Fruit fly (Drosophila melanogaster): Measurements from ENCODE around the gene Tmem43.
A peak's percentile ranks its signal among the peaks of the same experiment; 100 is the strongest.

Gene Tmem43

dm6 chr3L:7958083-7958482, 43.2 kb upstream of the Tmem43 start (continued):
- TF ChIP-seq vfl (GFP tag; optimal IDR thresholded peaks at IDR 0.05) (no peak), gce (GFP tag; IDR thresholded peaks at IDR 0.05) (no peak), CG10209 (GFP tag; optimal IDR thresholded peaks at IDR 0.05) (no peak), CG9876 (GFP tag; optimal IDR thresholded peaks at IDR 0.05) (no peak), bbx (GFP tag; IDR thresholded peaks at IDR 0.05; ENCODE audit: partially characterized antibody) (no peak), CG2875 (GFP tag; optimal IDR thresholded peaks at IDR 0.05) (no peak), lmd (GFP tag; IDR thresholded peaks at IDR 0.05) (no peak), row (GFP tag; IDR thresholded peaks at IDR 0.05) (peak; percentile 65), Chrac-16 (GFP tag; optimal IDR thresholded peaks at IDR 0.05) (peak; percentile 12), sqz (GFP tag; optimal IDR thresholded peaks at IDR 0.05) (no peak), CG15696 (tag; optimal IDR thresholded peaks at IDR 0.05) (no peak), ken (GFP tag; IDR thresholded peaks at IDR 0.05) (no peak), CG5245 (GFP tag; optimal IDR thresholded peaks at IDR 0.05) (no peak), CG10959 (GFP tag; IDR thresholded peaks at IDR 0.05) (no peak), CG9797 (GFP tag; optimal IDR thresholded peaks at IDR 0.05) (no peak), crc (GFP tag; optimal IDR thresholded peaks at IDR 0.05) (no peak), Vsx1 (GFP tag; optimal IDR thresholded peaks at IDR 0.05) (no peak), CG12071 (GFP tag; optimal IDR thresholded peaks at IDR 0.05) (no peak), chinmo (GFP tag; IDR thresholded peaks at IDR 0.05; ENCODE audit: partially characterized antibody) (no peak), zf30C (GFP tag; optimal IDR thresholded peaks at IDR 0.05) (no peak), CG15514 (GFP tag; optimal IDR thresholded peaks at IDR 0.05) (no peak), Fer1 (GFP tag; optimal IDR thresholded peaks at IDR 0.05) (no peak), CG7372 (GFP tag; IDR thresholded peaks at IDR 0.05) (no peak), CG1603 (tag; optimal IDR thresholded peaks at IDR 0.05) (peak; percentile 9), kni (GFP tag; optimal IDR thresholded peaks at IDR 0.05) (no peak), CG13287 (GFP tag; IDR thresholded peaks at IDR 0.05; ENCODE audit: partially characterized antibody) (no peak), sima (GFP tag; optimal IDR thresholded peaks at IDR 0.05) (no peak), Hmr (GFP tag; optimal IDR thresholded peaks at IDR 0.05) (no peak), zen2 (GFP tag; IDR thresholded peaks at IDR 0.05; ENCODE audit: partially characterized antibody) (no peak), slp2 (GFP tag; optimal IDR thresholded peaks at IDR 0.05) (no peak), pan (optimal IDR thresholded peaks at IDR 0.05) (no peak), pan (GFP tag; optimal IDR thresholded peaks at IDR 0.05 in 1 of 2, IDR thresholded peaks at IDR 0.05 in 1 of 2) (no peak), CG6854 (GFP tag; optimal IDR thresholded peaks at IDR 0.05) (no peak), Bdp1 (GFP tag; optimal IDR thresholded peaks at IDR 0.05) (no peak), CG16779 (GFP tag; IDR thresholded peaks at IDR 0.05) (no peak), CG12299 (tag; optimal IDR thresholded peaks at IDR 0.05) (no peak), bsh (GFP tag; optimal IDR thresholded peaks at IDR 0.05) (peak in 1 of 2 experiments; percentile 49), ac (GFP tag; optimal IDR thresholded peaks at IDR 0.05) (no peak), sd (tag; optimal IDR thresholded peaks at IDR 0.05) (no peak), CG3281 (GFP tag; optimal IDR thresholded peaks at IDR 0.05) (no peak), seq (GFP tag; IDR thresholded peaks at IDR 0.05) (no peak), CG17328 (GFP tag; IDR thresholded peaks at IDR 0.05) (0 out of 2 replicates have a peak, but pooled peaks have one; percentile 19), CG15269 (tag; optimal IDR thresholded peaks at IDR 0.05) (no peak), Ptx1 (GFP tag; IDR thresholded peaks at IDR 0.05) (no peak), CG3726 (GFP tag; IDR thresholded peaks at IDR 0.05) (no peak), ase (GFP tag; IDR thresholded peaks at IDR 0.05) (no peak), Dip2 (GFP tag; IDR thresholded peaks at IDR 0.05) (no peak), CG17359 (tag; optimal IDR thresholded peaks at IDR 0.05) (peak; percentile 12), aop (GFP tag; IDR thresholded peaks at IDR 0.05) (no peak), toy (GFP tag; IDR thresholded peaks at IDR 0.05) (no peak), Bgb (GFP tag; IDR thresholded peaks at IDR 0.05; ENCODE audit: partially characterized antibody) (no peak), BtbVII (GFP tag; optimal IDR thresholded peaks at IDR 0.05) (no peak)
